Worm (Caenorhabditis elegans) whole organism, L4/young adult: Measurements from ENCODE around the gene ced-4.

Source experiments
- W03F9.2 ChIP-seq: fragments of 150-350 bp; optimal IDR thresholded peaks from 2 replicates; lab custom pipeline; 2014; ENCODE audit warnings: missing biosample characterization, missing genetic modification characterization
- him-1 ChIP-seq: sonication (generic microtip); optimal IDR thresholded peaks from 2 replicates; lab custom pipeline; 2016; ENCODE audit warnings: missing genotype, missing genetic modification reagents, missing genetic modification characterization, missing compliant biosample characterization

DNA sequence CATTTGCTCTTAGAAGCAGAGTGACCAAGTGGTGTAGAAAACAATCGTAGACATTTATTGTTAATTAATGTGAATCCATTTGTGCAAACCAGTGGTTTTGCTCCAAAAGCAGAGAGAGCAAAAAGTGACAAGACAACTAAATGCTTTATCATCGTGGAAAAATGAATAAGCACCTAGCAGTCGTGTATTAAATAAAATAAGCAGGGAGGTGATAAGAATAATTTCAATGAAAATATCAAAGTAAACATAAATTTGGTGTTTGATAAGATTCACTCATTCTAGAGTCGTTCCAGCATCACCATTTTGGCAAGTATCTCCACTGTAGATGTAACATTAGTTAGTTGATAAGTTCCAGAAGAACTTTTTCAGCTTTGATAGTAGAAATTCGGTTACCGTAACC lies 35.2 kb downstream of the ced-4 start, which contains the start of gene clec-6:
- no peak for TF ChIP-seq W03F9.2 (tag; lab: Kevin White, UChicago)
- TF ChIP-seq him-1, result no peak
